Worm (Caenorhabditis elegans) whole organism, L2 larva: ENCODE measurements around the gene T08B1.1.

ENCODE experiments used
- F13H6.1 ChIP-seq: sonication (generic microtip); optimal IDR thresholded peaks from 2 replicates; lab custom pipeline; 2016; ENCODE audit warnings: missing genetic modification characterization, missing compliant biosample characterization
- Y55F3AM.14 ChIP-seq: fragments of 200-800 bp; sonication (Bioruptor generic); optimal IDR thresholded peaks from 2 replicates; lab custom pipeline; 2018; ENCODE audit warnings: mild to moderate bottlenecking, missing genetic modification characterization, missing compliant biosample characterization
- ama-1 ChIP-seq: fragments of 150-350 bp; optimal IDR thresholded peaks from 2 replicates; lab custom pipeline; 2018; ENCODE audit warnings: inconsistent platforms
- blmp-1 ChIP-seq: sonication (generic microtip); optimal IDR thresholded peaks from 2 replicates; lab custom pipeline; 2017; ENCODE audit warnings: missing genetic modification characterization, mild to moderate bottlenecking, missing compliant biosample characterization, antibody characterized with exemption, moderate library complexity; ENCODE audit not compliant: insufficient read depth
- gmeb-1 ChIP-seq: fragments of 150-350 bp; optimal IDR thresholded peaks from 2 replicates; lab custom pipeline; 2014; ENCODE audit warnings: missing biosample characterization, missing genetic modification characterization
- lin-13 ChIP-seq: fragments of 150-350 bp; optimal IDR thresholded peaks from 2 replicates; lab custom pipeline; 2014; ENCODE audit warnings: missing biosample characterization, missing genetic modification reagents, missing genetic modification characterization
- nhr-10 ChIP-seq: sonication (generic microtip); optimal IDR thresholded peaks from 2 replicates; lab custom pipeline; 2017; ENCODE audit warnings: missing biosample characterization, missing genetic modification characterization
- nhr-11 ChIP-seq: fragments of 150-350 bp; optimal IDR thresholded peaks from 2 replicates; lab custom pipeline; 2014; ENCODE audit warnings: missing biosample characterization, missing genetic modification characterization
- ztf-11 ChIP-seq: sonication (generic microtip); optimal IDR thresholded peaks from 2 replicates; lab custom pipeline; 2017; ENCODE audit warnings: missing biosample characterization, missing genetic modification characterization

ce11 chrV:2022374-2022773 lies 35.5 kb upstream of the T08B1.1 start, which contains the start of gene F59A7.5:
- TF ChIP-seq ama-1 (lab: Kevin White, UChicago) (no peak), lin-13 (GFP tag; lab: Kevin White, UChicago) (no peak), ztf-11 (tag; lab: Kevin White, UChicago) (no peak), nhr-10 (tag; lab: Kevin White, UChicago) (no peak), nhr-11 (no peak), F13H6.1 (tag; lab: Kevin White, UChicago) (no peak), blmp-1 (tag; lab: Kevin White, UChicago) (no peak), gmeb-1 (tag; lab: Kevin White, UChicago) (no peak), Y55F3AM.14 (GFP tag; lab: Kevin White, UChicago) (no peak)
